Fruit fly (Drosophila melanogaster): ENCODE measurements around the gene Ubc6.

DNA sequence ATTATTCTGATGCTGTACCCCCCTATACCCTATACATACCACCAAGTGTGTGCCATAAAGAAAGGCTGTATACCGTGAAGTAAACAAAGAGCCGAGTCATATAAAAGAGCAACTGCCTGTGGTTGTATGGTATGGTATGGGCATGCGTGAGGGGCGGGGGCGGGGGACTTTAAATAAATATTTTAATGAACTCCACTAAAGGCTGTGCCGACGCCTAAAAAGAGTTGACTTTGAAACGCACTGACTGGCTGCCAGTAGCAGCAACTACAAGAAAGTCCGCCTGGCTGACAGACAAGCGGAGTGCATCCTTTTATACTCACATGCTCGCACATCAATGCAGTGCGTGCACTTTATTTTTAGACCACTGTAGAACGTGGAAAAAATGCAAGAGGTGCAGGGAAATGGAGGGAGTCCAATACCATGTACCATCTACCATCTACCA, 38.0 kb downstream of the Ubc6 start:
- TF ChIP-seq kay (GFP tag; ENCODE audit: borderline replicate concordance) (no peak), Crg-1 (GFP tag; optimal IDR thresholded peaks at IDR 0.05) (no peak), CG12768 (GFP tag; optimal IDR thresholded peaks at IDR 0.05) (no peak), Clk (GFP tag; optimal IDR thresholded peaks at IDR 0.05) (no peak), CG33017 (tag; optimal IDR thresholded peaks at IDR 0.05) (no peak), CG5204 (GFP tag; optimal IDR thresholded peaks at IDR 0.05) (no peak), cnc (optimal IDR thresholded peaks at IDR 0.05) (no peak), CG1620 (GFP tag; optimal IDR thresholded peaks at IDR 0.05) (no peak), Mnt (GFP tag; optimal IDR thresholded peaks at IDR 0.05) (no peak), Hr96 (GFP tag; optimal IDR thresholded peaks at IDR 0.05) (no peak), CG7101 (tag; optimal IDR thresholded peaks at IDR 0.05) (no peak), CG11617 (GFP tag; optimal IDR thresholded peaks at IDR 0.05) (no peak), pad (GFP tag; optimal IDR thresholded peaks at IDR 0.05) (no peak), ovo (GFP tag; optimal IDR thresholded peaks at IDR 0.05) (no peak)
